Worm (Caenorhabditis elegans): ENCODE measurements around the gene F33G12.7.

The F33G12.7 gene

DNA sequence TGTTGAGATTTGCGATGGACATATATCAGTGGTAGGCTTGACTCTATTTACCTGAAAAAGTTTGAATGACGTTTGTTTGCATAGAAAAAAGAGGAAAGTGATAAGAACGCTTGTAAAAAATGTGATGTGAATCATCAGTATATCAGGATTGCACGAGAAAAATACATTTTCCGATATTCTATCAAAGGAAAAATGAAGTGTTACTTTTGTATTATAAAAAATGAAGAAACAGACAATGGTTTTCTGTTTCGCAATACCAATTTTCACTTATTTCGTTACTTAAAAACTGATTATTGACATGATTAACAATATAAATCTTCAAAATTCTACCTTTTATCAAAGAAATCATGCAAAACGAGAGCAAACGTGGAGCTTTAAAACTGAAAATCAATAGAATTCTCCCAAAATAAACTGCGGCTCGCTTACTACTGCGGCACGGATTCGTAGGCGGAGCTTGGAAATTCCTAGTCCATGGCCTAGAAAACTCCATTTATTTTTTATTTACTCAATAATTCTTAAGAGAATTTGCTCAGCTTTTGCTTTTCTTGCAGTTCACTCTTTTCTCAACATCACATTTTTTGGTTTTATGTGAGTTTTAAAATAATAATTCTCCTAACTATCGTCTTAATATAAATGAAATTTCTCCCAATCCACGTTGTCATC lies 46.8 kb downstream of the F33G12.7 start, which contains the start of the genes eif-1 and vps-24 (continued):
- TF ChIP-seq Y53G8AR.9 (GFP tag; conservative IDR thresholded peaks at IDR 0.05) (no peak), C06A6.2 (GFP tag; conservative IDR thresholded peaks at IDR 0.05) (no peak), mes-4 (tag; optimal IDR thresholded peaks at IDR 0.05) (no peak), fkh-3 (tag; optimal IDR thresholded peaks at IDR 0.05) (no peak), ceh-100 (GFP tag; IDR thresholded peaks at IDR 0.05) (peak; percentile 18; the same call in 1 of the 2 replicates), hmg-20 (GFP tag; IDR thresholded peaks at IDR 0.05) (no peak), snpc-4 (GFP tag; optimal IDR thresholded peaks at IDR 0.05) (no peak), snpc-4 (tag; optimal IDR thresholded peaks at IDR 0.05) (peak in 2 of 4 experiments; percentile 14), ztf-26 (tag; optimal IDR thresholded peaks at IDR 0.05) (no peak), F55B11.4 (tag; optimal IDR thresholded peaks at IDR 0.05; ENCODE audit: borderline replicate concordance, insufficient read depth) (no peak), attf-3 (GFP tag; conservative IDR thresholded peaks at IDR 0.05) (no peak), F39B2.1 (GFP tag; IDR thresholded peaks at IDR 0.05) (no peak), dpl-1 (GFP tag; optimal IDR thresholded peaks at IDR 0.05) (peak; percentile 30), F57C9.4 (tag; optimal IDR thresholded peaks at IDR 0.05) (no peak), ztf-3 (GFP tag; optimal IDR thresholded peaks at IDR 0.05) (no peak), dpff-1 (tag; optimal IDR thresholded peaks at IDR 0.05) (no peak), die-1 (tag; optimal IDR thresholded peaks at IDR 0.05) (no peak), T07F8.4 (tag; optimal IDR thresholded peaks at IDR 0.05) (no peak), sea-2 (GFP tag; IDR thresholded peaks at IDR 0.05) (no peak), hlh-12 (tag; optimal IDR thresholded peaks at IDR 0.05) (no peak), rpc-1 (optimal IDR thresholded peaks at IDR 0.05) (no peak), rpc-1 (tag; optimal IDR thresholded peaks at IDR 0.05) (no peak), lag-1 (GFP tag; IDR thresholded peaks at IDR 0.05) (no peak), B0336.3 (GFP tag; IDR thresholded peaks at IDR 0.05) (no peak), nfyb-1 (GFP tag; IDR thresholded peaks at IDR 0.05) (no peak), hsf-1 (GFP tag; IDR thresholded peaks at IDR 0.05) (no peak), egrh-3 (GFP tag; IDR thresholded peaks at IDR 0.05) (no peak), lin-40 (tag; optimal IDR thresholded peaks at IDR 0.05) (no peak), C17E4.6 (GFP tag; IDR thresholded peaks at IDR 0.05) (no peak), Y67H2A.10 (GFP tag; conservative IDR thresholded peaks at IDR 0.05) (no peak), Y56A3A.18 (GFP tag; IDR thresholded peaks at IDR 0.05) (no peak), let-607 (tag; optimal IDR thresholded peaks at IDR 0.05) (no peak), T26A5.8 (tag; optimal IDR thresholded peaks at IDR 0.05) (no peak), ekl-4 (GFP tag; IDR thresholded peaks at IDR 0.05) (no peak)

DNA sequence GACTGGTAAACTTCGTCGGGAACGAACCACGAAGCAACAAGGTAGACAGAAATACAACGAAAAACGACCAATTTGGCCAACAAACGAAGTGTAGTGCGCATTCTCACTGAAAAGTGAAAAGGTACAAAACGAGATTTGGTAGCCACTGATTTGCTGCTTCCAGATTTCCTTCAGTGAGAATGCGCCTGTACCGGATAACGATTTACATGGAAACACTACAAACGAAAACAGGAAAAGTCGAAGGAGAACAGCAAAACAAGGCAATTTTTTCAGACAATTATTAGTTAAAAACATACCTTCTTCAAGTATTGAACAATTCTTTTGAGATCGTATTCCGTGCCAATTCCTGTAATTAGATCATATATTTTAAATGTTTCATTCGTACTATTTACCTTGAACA lies 47.5 kb downstream of the F33G12.7 start, which contains the start of gene pigb-1:
Gene pigb-1 (minus strand): TSS at position 101 of the 400 bp plus-strand sequence.
- TF ChIP-seq ets-4 (GFP tag; optimal IDR thresholded peaks at IDR 0.05) (no peak), madf-3 (GFP tag; IDR thresholded peaks at IDR 0.05) (0 out of 2 replicates have a peak, but pooled peaks have one; percentile 11)

Measured in whole organism, young adult.